Worm (Caenorhabditis elegans) whole organism, L2 larva: ENCODE measurements around the gene T18D3.6.

ENCODE experiments used
- C34F6.9 ChIP-seq: fragments of 150-350 bp; optimal IDR thresholded peaks from 2 replicates; lab custom pipeline; 2014; ENCODE audit warnings: missing biosample characterization, missing genetic modification characterization
- R02D3.7 ChIP-seq: fragments of 150-350 bp; optimal IDR thresholded peaks from 2 replicates; lab custom pipeline; 2014; ENCODE audit warnings: missing biosample characterization, missing genetic modification characterization
- Y55F3AM.14 ChIP-seq: fragments of 200-800 bp; sonication (Bioruptor generic); optimal IDR thresholded peaks from 2 replicates; lab custom pipeline; 2018; ENCODE audit warnings: mild to moderate bottlenecking, missing genetic modification characterization, missing compliant biosample characterization
- ZK546.5 ChIP-seq: sonication (generic microtip); optimal IDR thresholded peaks from 2 replicates; lab custom pipeline; 2017; ENCODE audit warnings: missing biosample characterization, missing genetic modification characterization
- alr-1 ChIP-seq: fragments of 150-350 bp; optimal IDR thresholded peaks from 2 replicates; lab custom pipeline; 2014; ENCODE audit warnings: missing biosample characterization, missing genetic modification characterization
- ama-1 ChIP-seq: fragments of 150-350 bp; optimal IDR thresholded peaks from 2 replicates; lab custom pipeline; 2018; ENCODE audit warnings: inconsistent platforms
- blmp-1 ChIP-seq: sonication (generic microtip); optimal IDR thresholded peaks from 2 replicates; lab custom pipeline; 2017; ENCODE audit warnings: missing genetic modification characterization, mild to moderate bottlenecking, missing compliant biosample characterization, antibody characterized with exemption, moderate library complexity; ENCODE audit not compliant: insufficient read depth
- ceh-16 ChIP-seq: fragments of 150-350 bp; optimal IDR thresholded peaks from 2 replicates; lab custom pipeline; 2014; ENCODE audit warnings: missing biosample characterization, missing genetic modification characterization
- ceh-82 ChIP-seq: fragments of 150-350 bp; optimal IDR thresholded peaks from 2 replicates; lab custom pipeline; 2014; ENCODE audit warnings: missing biosample characterization, missing genetic modification characterization
- egl-27 ChIP-seq: sonication (generic microtip); optimal IDR thresholded peaks from 3 replicates; lab custom pipeline; 2017; ENCODE audit warnings: missing biosample characterization, missing genetic modification reagents, missing genetic modification characterization
- elt-1 ChIP-seq: fragments of 150-350 bp; optimal IDR thresholded peaks from 2 replicates; lab custom pipeline; 2014; ENCODE audit warnings: missing biosample characterization, missing genetic modification characterization
- elt-3 ChIP-seq: sonication (generic microtip); optimal IDR thresholded peaks from 2 replicates; lab custom pipeline; 2017; ENCODE audit warnings: missing biosample characterization, missing genetic modification characterization
- fos-1 ChIP-seq: fragments of 150-350 bp; optimal IDR thresholded peaks from 2 replicates; lab custom pipeline; 2014; ENCODE audit warnings: missing biosample characterization, missing genetic modification characterization
- gmeb-1 ChIP-seq: fragments of 150-350 bp; optimal IDR thresholded peaks from 2 replicates; lab custom pipeline; 2014; ENCODE audit warnings: missing biosample characterization, missing genetic modification characterization
- lin-11 ChIP-seq: fragments of 150-350 bp; sonication (generic microtip); optimal IDR thresholded peaks from 2 replicates; lab custom pipeline; 2014; ENCODE audit warnings: missing biosample characterization, missing genetic modification characterization, inconsistent platforms, mixed read lengths
- lin-13 ChIP-seq: fragments of 150-350 bp; optimal IDR thresholded peaks from 2 replicates; lab custom pipeline; 2014; ENCODE audit warnings: missing biosample characterization, missing genetic modification reagents, missing genetic modification characterization
- lin-39 ChIP-seq: fragments of 150-350 bp; optimal IDR thresholded peaks from 2 replicates; lab custom pipeline; 2014; ENCODE audit warnings: missing biosample characterization, missing genetic modification reagents, missing genetic modification characterization
- lsy-2 ChIP-seq, 2 experiments: fragments of 150-350 bp in 1 of 2; sonication (generic microtip) in 1 of 2; optimal IDR thresholded peaks; 2 replicates each; lab custom pipeline; 2014 to 2017; ENCODE audit warnings: missing biosample characterization in 2 of 2, missing genetic modification characterization in 2 of 2
- mab-5 ChIP-seq: fragments of 150-350 bp; optimal IDR thresholded peaks from 2 replicates; lab custom pipeline; 2014; ENCODE audit warnings: missing biosample characterization, missing genetic modification characterization
- mbf-1 ChIP-seq: sonication (generic microtip); optimal IDR thresholded peaks from 2 replicates; lab custom pipeline; 2017; ENCODE audit warnings: missing biosample characterization, missing genetic modification characterization
- mdl-1 ChIP-seq, 2 experiments: fragments of 150-350 bp in 1 of 2; sonication (generic microtip) in 1 of 2; optimal IDR thresholded peaks; 2 replicates each; lab custom pipeline; 2017; ENCODE audit warnings: missing biosample characterization in 2 of 2, missing genetic modification characterization in 2 of 2
- nhr-10 ChIP-seq: sonication (generic microtip); optimal IDR thresholded peaks from 2 replicates; lab custom pipeline; 2017; ENCODE audit warnings: missing biosample characterization, missing genetic modification characterization
- nhr-11 ChIP-seq: fragments of 150-350 bp; optimal IDR thresholded peaks from 2 replicates; lab custom pipeline; 2014; ENCODE audit warnings: missing biosample characterization, missing genetic modification characterization
- nhr-12 ChIP-seq: fragments of 150-350 bp; optimal IDR thresholded peaks from 2 replicates; lab custom pipeline; 2014; ENCODE audit warnings: missing biosample characterization, missing genetic modification characterization
- nhr-129 ChIP-seq: fragments of 150-350 bp; optimal IDR thresholded peaks from 2 replicates; lab custom pipeline; 2014; ENCODE audit warnings: missing biosample characterization, missing genetic modification characterization
- nhr-21 ChIP-seq: fragments of 150-350 bp; optimal IDR thresholded peaks from 2 replicates; lab custom pipeline; 2014; ENCODE audit warnings: missing biosample characterization, missing genetic modification characterization
- nhr-23 ChIP-seq: fragments of 150-350 bp; optimal IDR thresholded peaks from 2 replicates; lab custom pipeline; 2014; ENCODE audit warnings: missing biosample characterization, missing genetic modification reagents, missing genetic modification characterization
- nhr-237 ChIP-seq: fragments of 150-350 bp; optimal IDR thresholded peaks from 2 replicates; lab custom pipeline; 2014; ENCODE audit warnings: missing biosample characterization, missing genetic modification characterization
- nhr-77 ChIP-seq: fragments of 150-350 bp; optimal IDR thresholded peaks from 2 replicates; lab custom pipeline; 2014; ENCODE audit warnings: missing biosample characterization, missing genetic modification characterization
- peb-1 ChIP-seq: fragments of 150-350 bp; optimal IDR thresholded peaks from 2 replicates; lab custom pipeline; 2014; ENCODE audit warnings: missing biosample characterization, missing genetic modification characterization
- sem-4 ChIP-seq: fragments of 150-350 bp; optimal IDR thresholded peaks from 2 replicates; lab custom pipeline; 2014; ENCODE audit warnings: missing biosample characterization, missing genetic modification reagents, missing genetic modification characterization
- skn-1 ChIP-seq: sonication (generic microtip); optimal IDR thresholded peaks from 2 replicates; lab custom pipeline; 2017; ENCODE audit warnings: missing biosample characterization, missing genetic modification characterization
- sma-3 ChIP-seq: sonication (generic microtip); optimal IDR thresholded peaks from 2 replicates; lab custom pipeline; 2016; ENCODE audit warnings: missing genetic modification reagents, missing genetic modification characterization, missing compliant biosample characterization
- sma-9 ChIP-seq, 2 experiments: fragments of 150-350 bp in 1 of 2; sonication (generic microtip) in 1 of 2; optimal IDR thresholded peaks; 2 replicates each; lab custom pipeline; 2014 to 2016; ENCODE audit warnings: missing genetic modification characterization in 2 of 2, mild to moderate bottlenecking in 1 of 2, missing biosample characterization in 1 of 2, missing compliant biosample characterization in 1 of 2, missing genetic modification reagents in 1 of 2, moderate library complexity in 1 of 2
- unc-39 ChIP-seq: fragments of 150-350 bp; optimal IDR thresholded peaks from 2 replicates; lab custom pipeline; 2014; ENCODE audit warnings: missing biosample characterization, missing genetic modification characterization
- unc-55 ChIP-seq: fragments of 150-350 bp; sonication (generic microtip); optimal IDR thresholded peaks from 3 replicates; lab custom pipeline; 2014; ENCODE audit warnings: missing biosample characterization, missing genetic modification reagents, missing genetic modification characterization
- unc-62 ChIP-seq: fragments of 150-350 bp; optimal IDR thresholded peaks from 2 replicates; lab custom pipeline; 2014; ENCODE audit warnings: missing biosample characterization, missing genetic modification reagents, missing genetic modification characterization
- ztf-1 ChIP-seq: fragments of 200-800 bp; sonication (Bioruptor generic); conservative IDR thresholded peaks from 2 replicates; pipeline ENCODE4 v1.3.6; 2022; ENCODE audit warnings: missing genetic modification characterization, missing compliant biosample characterization
- ztf-11 ChIP-seq: sonication (generic microtip); optimal IDR thresholded peaks from 2 replicates; lab custom pipeline; 2017; ENCODE audit warnings: missing biosample characterization, missing genetic modification characterization
- ztf-4 ChIP-seq: fragments of 150-350 bp; optimal IDR thresholded peaks from 2 replicates; lab custom pipeline; 2014; ENCODE audit warnings: missing biosample characterization, missing genetic modification characterization

Gene T18D3.6

ce11 chrX:12476412-12476811 is 26.7 kb downstream of the T18D3.6 start:
- TF ChIP-seq fos-1 (tag; lab: Kevin White, UChicago) = no peak
- no peak for TF ChIP-seq alr-1 (tag; lab: Kevin White, UChicago)
- no peak for TF ChIP-seq nhr-11 (tag; lab: Kevin White, UChicago)
- no peak for TF ChIP-seq sem-4 (tag; lab: Kevin White, UChicago)
- no peak for TF ChIP-seq lin-13 (GFP tag; lab: Kevin White, UChicago)
- TF ChIP-seq R02D3.7 (tag; lab: Kevin White, UChicago) = no peak
- no peak for TF ChIP-seq gmeb-1 (tag; lab: Kevin White, UChicago)
- no peak for TF ChIP-seq lin-39
- no peak for TF ChIP-seq elt-1 (tag; lab: Kevin White, UChicago)
- TF ChIP-seq C34F6.9 = no peak
- no peak for TF ChIP-seq lin-11 (tag; lab: Kevin White, UChicago)
- TF ChIP-seq nhr-23 = no peak
- TF ChIP-seq unc-39 (tag; lab: Kevin White, UChicago) = no peak
- no peak for TF ChIP-seq mab-5
- no peak for TF ChIP-seq sma-9 (GFP tag; optimal IDR thresholded peaks at IDR 0.05; lab: Kevin White, UChicago)
- no peak for TF ChIP-seq sma-9 (tag; optimal IDR thresholded peaks at IDR 0.05; lab: Kevin White, UChicago)
- no peak for TF ChIP-seq ztf-11 (tag; lab: Kevin White, UChicago)
- TF ChIP-seq nhr-21 (tag; lab: Kevin White, UChicago) = no peak
- TF ChIP-seq sma-3 = no peak
- TF ChIP-seq, all 48 proteins: peak for 0

- no peak for TF ChIP-seq egl-27 (tag; lab: Kevin White, UChicago)
- no peak for TF ChIP-seq mbf-1 (tag; lab: Kevin White, UChicago)
- TF ChIP-seq elt-1 (tag; lab: Kevin White, UChicago) = no peak
- no peak for TF ChIP-seq mdl-1 (tag; optimal IDR thresholded peaks at IDR 0.05; lab: Kevin White, UChicago)
- no peak for TF ChIP-seq C34F6.9
- TF ChIP-seq ztf-1 = no peak
- no peak for TF ChIP-seq sma-9 (GFP tag; optimal IDR thresholded peaks at IDR 0.05; lab: Kevin White, UChicago)
- no peak for TF ChIP-seq sma-9 (tag; optimal IDR thresholded peaks at IDR 0.05; lab: Kevin White, UChicago)
- no peak for TF ChIP-seq ZK546.5
- TF ChIP-seq unc-39 (tag; lab: Kevin White, UChicago) = no peak
- TF ChIP-seq nhr-10 (tag; lab: Kevin White, UChicago) = no peak
Measured at ce11 chrX:12477341-12477740, 27.6 kb downstream of the T18D3.6 start, which contains the start of gene F45E6.1. Gene F45E6.1 (minus strand): TSS chrX:12477441.

DNA sequence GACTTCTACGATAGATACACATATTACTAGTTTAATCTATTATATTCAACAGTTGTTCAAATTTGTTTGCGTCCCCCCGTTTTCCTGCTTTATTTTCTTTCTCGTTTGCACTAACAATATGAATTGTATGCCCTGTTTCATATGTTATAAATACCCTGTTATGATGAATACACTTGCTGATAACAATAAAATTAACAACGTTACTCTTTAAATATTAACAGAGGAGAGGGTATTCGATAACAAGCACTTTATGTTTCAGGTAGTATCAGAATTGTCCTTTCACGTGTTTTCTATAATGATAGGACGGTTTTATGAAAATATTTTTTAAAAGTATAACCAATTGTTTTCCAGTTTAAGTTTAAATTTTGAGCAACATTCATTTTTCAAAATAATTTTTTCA is 28.8 kb downstream of the T18D3.6 start:
- TF ChIP-seq lin-13 (GFP tag; lab: Kevin White, UChicago) = no peak
- no peak for TF ChIP-seq R02D3.7 (tag; lab: Kevin White, UChicago)
- TF ChIP-seq sma-3 = no peak
- no peak for TF ChIP-seq mdl-1 (tag; optimal IDR thresholded peaks at IDR 0.05; lab: Kevin White, UChicago)
- no peak for TF ChIP-seq mbf-1 (tag; lab: Kevin White, UChicago)
- TF ChIP-seq ceh-16 (tag; lab: Kevin White, UChicago) = no peak
- no peak for TF ChIP-seq ztf-11 (tag; lab: Kevin White, UChicago)
- TF ChIP-seq C34F6.9 = no peak
- no peak for TF ChIP-seq nhr-77 (tag; lab: Kevin White, UChicago)
- no peak for TF ChIP-seq lin-11 (tag; lab: Kevin White, UChicago)

DNA sequence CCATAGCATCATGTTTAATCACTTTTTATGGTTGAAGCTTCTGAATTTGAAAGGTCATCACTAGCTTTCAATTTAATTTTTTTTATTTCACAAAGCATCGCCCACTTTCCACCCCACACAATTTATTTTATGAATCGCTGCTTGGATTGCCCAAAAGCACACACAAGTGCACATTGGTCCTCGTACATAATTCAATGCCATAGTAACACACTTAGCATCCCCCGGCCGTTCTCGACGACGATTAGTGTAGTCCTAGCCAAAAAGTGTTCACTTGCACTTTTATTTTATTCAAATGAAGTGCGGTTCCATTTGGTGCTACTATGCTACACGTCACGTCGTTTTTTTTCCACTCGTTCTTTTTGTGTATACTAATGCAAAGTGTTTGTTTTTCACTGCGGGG is 29.3 kb downstream of the T18D3.6 start:
- TF ChIP-seq C34F6.9 (no peak), R02D3.7 (tag; lab: Kevin White, UChicago) (no peak), alr-1 (tag; lab: Kevin White, UChicago) (no peak), nhr-77 (tag; lab: Kevin White, UChicago) (no peak), ztf-4 (tag; lab: Kevin White, UChicago) (no peak), unc-55 (no peak), blmp-1 (no peak), nhr-12 (tag; lab: Kevin White, UChicago) (no peak), mbf-1 (tag; lab: Kevin White, UChicago) (no peak)

DNA sequence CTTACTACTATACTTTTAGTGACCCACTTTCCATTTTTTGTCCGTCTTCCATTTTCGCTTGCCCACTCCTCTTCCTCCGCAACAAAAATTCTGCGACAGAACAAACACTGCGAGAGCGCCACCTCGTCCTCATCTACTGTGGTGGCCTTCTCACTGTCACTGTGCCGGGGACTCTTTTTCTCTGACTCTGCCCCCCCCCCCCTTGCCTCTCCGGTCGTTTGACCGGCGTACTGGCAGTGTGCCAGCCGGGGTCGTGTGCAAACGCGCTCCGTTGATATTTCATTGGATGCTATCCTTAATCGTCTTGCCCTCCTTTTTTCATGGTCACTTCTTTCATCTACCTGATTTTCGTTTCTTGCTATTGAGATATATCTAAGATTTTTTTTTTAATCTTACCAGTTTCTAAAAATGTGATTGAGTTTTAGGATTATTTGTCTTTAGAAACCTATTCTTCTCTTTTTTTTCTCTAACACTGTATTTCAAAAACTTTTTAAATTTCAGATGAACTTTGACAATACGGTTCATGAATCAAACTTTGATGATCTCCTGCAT is 30.8 kb downstream of the T18D3.6 start, which contains the start of gene atf-6:
TSS of gene atf-6 (plus strand) at position 502 of the 552 bp plus-strand sequence.
- TF ChIP-seq sma-3 (peak; percentile 93), ceh-82 (tag; lab: Kevin White, UChicago) (peak; percentile 52), unc-62 (GFP tag; lab: Kevin White, UChicago) (no peak), nhr-23 (no peak), elt-1 (tag; lab: Kevin White, UChicago) (no peak), ZK546.5 (no peak), nhr-21 (tag; lab: Kevin White, UChicago) (peak; percentile 73), peb-1 (peak; percentile 67), lsy-2 (tag; optimal IDR thresholded peaks at IDR 0.05; lab: Kevin White, UChicago) (peak in 1 of 2 experiments; percentile 77), mbf-1 (tag; lab: Kevin White, UChicago) (no peak), Y55F3AM.14 (GFP tag; lab: Kevin White, UChicago) (peak; percentile 64), nhr-237 (tag; lab: Kevin White, UChicago) (no peak), elt-3 (tag; lab: Kevin White, UChicago) (no peak), nhr-77 (tag; lab: Kevin White, UChicago) (no peak), lin-13 (GFP tag; lab: Kevin White, UChicago) (peak; percentile 85), ztf-4 (tag; lab: Kevin White, UChicago) (peak; percentile 52), ama-1 (lab: Kevin White, UChicago) (no peak), nhr-11 (tag; lab: Kevin White, UChicago) (no peak), sem-4 (tag; lab: Kevin White, UChicago) (peak; percentile 77), unc-55 (peak; percentile 76), nhr-129 (tag; lab: Kevin White, UChicago) (peak; percentile 86), unc-39 (tag; lab: Kevin White, UChicago) (no peak), blmp-1 (peak; percentile 41), egl-27 (tag; lab: Kevin White, UChicago) (peak; percentile 40), skn-1 (tag; lab: Kevin White, UChicago) (no peak), fos-1 (tag; lab: Kevin White, UChicago) (peak; percentile 72)
